Worm (Caenorhabditis elegans): ENCODE results near the gene F58F12.3.

DNA sequence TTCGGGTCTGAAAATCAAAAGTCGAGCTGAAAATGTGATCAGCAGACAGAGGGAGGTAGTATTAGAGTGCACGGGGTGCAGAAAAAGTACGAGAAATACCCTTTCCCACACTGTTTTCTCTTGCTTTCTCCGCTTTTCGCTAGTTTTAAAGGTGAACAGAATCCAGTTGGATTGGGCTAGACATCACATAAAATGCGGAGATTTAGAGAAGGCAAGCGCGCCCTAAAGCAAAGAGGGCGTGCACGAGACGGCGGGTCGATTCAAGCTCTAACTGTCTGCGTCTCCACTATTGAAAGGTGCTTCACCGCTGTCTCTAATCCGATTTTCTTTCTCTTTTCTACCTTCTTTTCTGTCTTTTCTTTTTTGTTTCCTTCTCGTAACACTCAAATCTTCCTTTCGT, 21.0 kb downstream of the F58F12.3 start:
- TF ChIP-seq lir-1 (GFP tag; conservative IDR thresholded peaks at IDR 0.05) (peak; percentile 67; the same call in 1 of the 2 replicates), bed-2 (GFP tag; IDR thresholded peaks at IDR 0.05) (no peak), attf-6 (GFP tag; IDR thresholded peaks at IDR 0.05) (0 out of 2 replicates have a peak, but pooled peaks have one; percentile 25), ceh-40 (GFP tag; IDR thresholded peaks at IDR 0.05) (no peak), repo-1 (tag; optimal IDR thresholded peaks at IDR 0.05) (no peak), ztf-3 (GFP tag; optimal IDR thresholded peaks at IDR 0.05) (no peak), unc-62 (GFP tag; optimal IDR thresholded peaks at IDR 0.05) (no peak)
